Fruit fly (Drosophila melanogaster) whole organism, embryonic: ENCODE data around the gene CG17032.
A peak's percentile ranks its signal among the peaks of the same experiment; 100 is the strongest.

Source experiments
- Abd-B ChIP-seq: fragments of 200-800 bp; sonication (Bioruptor generic); optimal IDR thresholded peaks from 2 replicates; lab custom pipeline; 2018; ENCODE audit warnings: missing biosample characterization, mild to moderate bottlenecking, missing genetic modification characterization, moderate library complexity
- B-H2 ChIP-seq: fragments of 200-800 bp; sonication (Bioruptor generic); optimal IDR thresholded peaks from 2 replicates; lab custom pipeline; 2018; ENCODE audit warnings: missing biosample characterization, mild to moderate bottlenecking, missing genetic modification characterization
- BEAF-32 ChIP-seq: fragments of 200-800 bp; sonication (Bioruptor generic); optimal IDR thresholded peaks from 3 replicates; lab custom pipeline; 2017; ENCODE audit warnings: missing biosample characterization, missing genetic modification characterization, mild to moderate bottlenecking, moderate library complexity, missing genetic modification reagents
- CG10147 ChIP-seq: fragments of 200-800 bp; sonication (Bioruptor generic); optimal IDR thresholded peaks from 2 replicates; lab custom pipeline; 2019; ENCODE audit warnings: missing biosample characterization, mild to moderate bottlenecking, missing genetic modification characterization, moderate library complexity
- CG12071 ChIP-seq: fragments of 200-800 bp; sonication (Bioruptor generic); optimal IDR thresholded peaks from 3 replicates; lab custom pipeline; 2018; ENCODE audit warnings: missing biosample characterization, mild to moderate bottlenecking, missing genetic modification characterization
- CG12219 ChIP-seq: fragments of 200-800 bp; sonication (Bioruptor generic); optimal IDR thresholded peaks from 3 replicates; lab custom pipeline; 2018; ENCODE audit warnings: missing biosample characterization, mild to moderate bottlenecking, missing genetic modification characterization
- CG12391 ChIP-seq: fragments of 200-800 bp; sonication (Bioruptor generic); optimal IDR thresholded peaks from 3 replicates; lab custom pipeline; 2018; ENCODE audit warnings: missing biosample characterization, mild to moderate bottlenecking, missing genetic modification characterization, moderate library complexity
- CG14965 ChIP-seq: fragments of 200-800 bp; sonication (Bioruptor generic); optimal IDR thresholded peaks from 2 replicates; lab custom pipeline; 2016; ENCODE audit warnings: missing biosample characterization, missing genetic modification characterization, borderline replicate concordance
- CG15073 ChIP-seq: fragments of 200-800 bp; sonication (Bioruptor generic); optimal IDR thresholded peaks from 2 replicates; lab custom pipeline; 2016; ENCODE audit warnings: missing biosample characterization, missing genetic modification characterization
- CG15269 ChIP-seq: fragments of 200-800 bp; sonication (Bioruptor generic); optimal IDR thresholded peaks from 2 replicates; lab custom pipeline; 2018; ENCODE audit warnings: missing biosample characterization, mild to moderate bottlenecking, missing genetic modification characterization, moderate library complexity
- CG16813 ChIP-seq: fragments of 200-800 bp; sonication (Bioruptor generic); IDR thresholded peaks from 3 replicates; pipeline ENCODE4 v1.3.6; 2022; ENCODE audit warnings: missing biosample characterization, missing genetic modification characterization; ENCODE audit not compliant: partially characterized antibody
- CG18011 ChIP-seq: fragments of 200-800 bp; sonication (Bioruptor generic); optimal IDR thresholded peaks from 2 replicates; lab custom pipeline; 2017; ENCODE audit warnings: missing biosample characterization, missing genetic modification characterization, mild to moderate bottlenecking, moderate library complexity, missing genotype
- CG2875 ChIP-seq: fragments of 200-800 bp; sonication (Bioruptor generic); optimal IDR thresholded peaks from 2 replicates; lab custom pipeline; 2017; ENCODE audit warnings: missing biosample characterization, mild to moderate bottlenecking, missing genetic modification characterization, missing genetic modification reagents
- CG30020 ChIP-seq: fragments of 200-800 bp; optimal IDR thresholded peaks from 2 replicates; lab custom pipeline; 2019; ENCODE audit warnings: missing biosample characterization, mild to moderate bottlenecking, missing genetic modification characterization, moderate library complexity
- CG31365 ChIP-seq: fragments of 200-800 bp; sonication (Bioruptor generic); optimal IDR thresholded peaks from 2 replicates; lab custom pipeline; 2018; ENCODE audit warnings: missing biosample characterization, mild to moderate bottlenecking, missing genetic modification characterization
- CG33557 ChIP-seq: fragments of 200-800 bp; sonication (Bioruptor generic); optimal IDR thresholded peaks from 2 replicates; lab custom pipeline; 2019; ENCODE audit warnings: missing biosample characterization, mild to moderate bottlenecking, missing genetic modification characterization, moderate library complexity
- CG34376 ChIP-seq: fragments of 200-800 bp; sonication (Bioruptor generic); optimal IDR thresholded peaks from 2 replicates; lab custom pipeline; 2018; ENCODE audit warnings: missing biosample characterization, mild to moderate bottlenecking, missing genetic modification characterization
- CG9215 ChIP-seq: fragments of 200-800 bp; sonication (Bioruptor generic); IDR thresholded peaks from 2 replicates; pipeline ENCODE4 v1.3.6; 2022; ENCODE audit warnings: missing biosample characterization, missing genetic modification characterization
- CG9876 ChIP-seq: fragments of 200-800 bp; sonication (Bioruptor generic); optimal IDR thresholded peaks from 2 replicates; lab custom pipeline; 2016; ENCODE audit warnings: missing biosample characterization, missing genetic modification characterization
- Dref ChIP-seq: fragments of 200-800 bp; sonication (Bioruptor generic); IDR thresholded peaks from 2 replicates; pipeline ENCODE4 v1.3.6; 2022; ENCODE audit warnings: missing biosample characterization, missing genetic modification characterization
- Gsc ChIP-seq: fragments of 200-800 bp; sonication (Bioruptor generic); IDR thresholded peaks from 2 replicates; pipeline ENCODE4 v1.3.6; 2022; ENCODE audit warnings: missing biosample characterization, missing genetic modification characterization
- H2.0 ChIP-seq: fragments of 200-800 bp; sonication (Bioruptor generic); IDR thresholded peaks from 2 replicates; pipeline ENCODE4 v1.3.6; 2022; ENCODE audit warnings: missing biosample characterization, missing genetic modification characterization
- HLH4C ChIP-seq: fragments of 200-800 bp; sonication (Bioruptor generic); IDR thresholded peaks from 3 replicates; pipeline ENCODE4 v1.3.6; 2022; ENCODE audit warnings: missing biosample characterization, missing genetic modification characterization; ENCODE audit not compliant: partially characterized antibody
- Jarid2 ChIP-seq: fragments of 200-800 bp; sonication (Bioruptor generic); optimal IDR thresholded peaks from 3 replicates; lab custom pipeline; 2017; ENCODE audit warnings: mild to moderate bottlenecking, missing biosample characterization, missing genetic modification reagents, missing genetic modification characterization
- MTF-1 ChIP-seq: fragments of 200-800 bp; sonication (Bioruptor generic); optimal IDR thresholded peaks from 2 replicates; lab custom pipeline; 2018; ENCODE audit warnings: missing biosample characterization, mild to moderate bottlenecking, missing genetic modification characterization, borderline replicate concordance
- NK7.1 ChIP-seq: fragments of 200-800 bp; sonication (Bioruptor generic); optimal IDR thresholded peaks from 3 replicates; lab custom pipeline; 2016; ENCODE audit warnings: missing biosample characterization, missing genetic modification characterization
- Nf-YC ChIP-seq: fragments of 200-800 bp; optimal IDR thresholded peaks from 3 replicates; lab custom pipeline; 2019; ENCODE audit warnings: missing biosample characterization, mild to moderate bottlenecking, missing genetic modification characterization, moderate library complexity
- Rx ChIP-seq: fragments of 200-800 bp; sonication (Bioruptor generic); IDR thresholded peaks from 2 replicates; pipeline ENCODE4 v1.3.6; 2022; ENCODE audit warnings: missing biosample characterization, missing genetic modification characterization
- Sin3A ChIP-seq: fragments of >200 bp; optimal IDR thresholded peaks from 2 replicates; lab custom pipeline; 2018
- TFAM ChIP-seq: fragments of 200-800 bp; sonication (Bioruptor generic); optimal IDR thresholded peaks from 2 replicates; lab custom pipeline; 2017; ENCODE audit warnings: missing biosample characterization, missing genetic modification characterization, inconsistent platforms
- aop ChIP-seq: fragments of 200-800 bp; sonication (Bioruptor generic); IDR thresholded peaks from 2 replicates; pipeline ENCODE4 v1.3.6; 2022; ENCODE audit warnings: missing biosample characterization, missing genetic modification characterization
- ash1 ChIP-seq: fragments of 200-800 bp; sonication (Bioruptor generic); optimal IDR thresholded peaks from 2 replicates; lab custom pipeline; 2018; ENCODE audit warnings: missing biosample characterization, mild to moderate bottlenecking, missing genetic modification characterization
- bowl ChIP-seq: fragments of 200-800 bp; sonication (Bioruptor generic); IDR thresholded peaks from 2 replicates; pipeline ENCODE4 v1.3.6; 2022; ENCODE audit warnings: missing biosample characterization, missing genetic modification characterization
- br ChIP-seq: fragments of >200 bp; optimal IDR thresholded peaks from 2 replicates; lab custom pipeline; 2017
- chif ChIP-seq, 2 experiments: fragments of 200-800 bp; sonication (Bioruptor generic); optimal IDR thresholded peaks; 3 replicates each; lab custom pipeline; 2016; ENCODE audit warnings: missing biosample characterization in 2 of 2, missing genetic modification characterization in 2 of 2
- dati ChIP-seq: fragments of 200-800 bp; sonication (Bioruptor generic); IDR thresholded peaks from 2 replicates; pipeline ENCODE4 v1.3.6; 2022; ENCODE audit warnings: missing biosample characterization, missing genetic modification characterization
- dmrt99B ChIP-seq: fragments of 200-800 bp; sonication (Bioruptor generic); optimal IDR thresholded peaks from 2 replicates; lab custom pipeline; 2018; ENCODE audit warnings: missing biosample characterization, mild to moderate bottlenecking, missing genetic modification characterization, moderate library complexity
- eyg ChIP-seq: fragments of 200-800 bp; sonication (Bioruptor generic); optimal IDR thresholded peaks from 3 replicates; lab custom pipeline; 2016; ENCODE audit warnings: missing biosample characterization, missing genetic modification characterization
- ham ChIP-seq: fragments of 200-800 bp; sonication (Bioruptor generic); IDR thresholded peaks from 2 replicates; pipeline ENCODE4 v1.3.6; 2022; ENCODE audit warnings: missing biosample characterization, missing genetic modification characterization
- her ChIP-seq: fragments of 200-800 bp; sonication (Bioruptor generic); optimal IDR thresholded peaks from 2 replicates; lab custom pipeline; 2016; ENCODE audit warnings: missing biosample characterization, missing genetic modification characterization
- kah ChIP-seq: fragments of 200-800 bp; sonication (Bioruptor generic); optimal IDR thresholded peaks from 2 replicates; lab custom pipeline; 2018; ENCODE audit warnings: missing biosample characterization, mild to moderate bottlenecking, missing genetic modification characterization
- ken ChIP-seq: fragments of 200-800 bp; sonication (Bioruptor generic); IDR thresholded peaks from 3 replicates; pipeline ENCODE4 v1.3.6; 2022; ENCODE audit warnings: missing biosample characterization, missing genetic modification characterization
- mld ChIP-seq: fragments of 200-800 bp; sonication (Bioruptor generic); IDR thresholded peaks from 3 replicates; pipeline ENCODE4 v1.3.6; 2022; ENCODE audit warnings: missing biosample characterization, missing genetic modification characterization; ENCODE audit not compliant: partially characterized antibody
- org-1 ChIP-seq: fragments of 200-800 bp; sonication (Bioruptor generic); optimal IDR thresholded peaks from 2 replicates; lab custom pipeline; 2017; ENCODE audit warnings: missing biosample characterization, missing genetic modification characterization
- pzg ChIP-seq: fragments of 200-800 bp; sonication (Bioruptor generic); optimal IDR thresholded peaks from 3 replicates; lab custom pipeline; 2018; ENCODE audit warnings: missing biosample characterization, mild to moderate bottlenecking, missing genetic modification characterization, moderate library complexity
- sc ChIP-seq, 3 experiments: fragments of >200 bp in 2 of 3; fragments of 200-800 bp in 1 of 3; sonication (Bioruptor generic) in 1 of 3; optimal IDR thresholded peaks; 2 replicates in 2 of 3; 3 replicates in 1 of 3; lab custom pipeline; 2017; ENCODE audit warnings: mild to moderate bottlenecking in 1 of 3, missing biosample characterization in 1 of 3, missing genetic modification characterization in 1 of 3, missing genetic modification reagents in 1 of 3
- stc ChIP-seq: fragments of 200-800 bp; sonication (Bioruptor generic); IDR thresholded peaks from 2 replicates; pipeline ENCODE4 v1.3.6; 2022; ENCODE audit warnings: missing biosample characterization, missing genetic modification characterization
- yki ChIP-seq: fragments of >200 bp; optimal IDR thresholded peaks from 3 replicates; lab custom pipeline; 2018
- zen2 ChIP-seq: fragments of 200-800 bp; sonication (Bioruptor generic); IDR thresholded peaks from 3 replicates; pipeline ENCODE4 v1.3.6; 2022; ENCODE audit warnings: missing biosample characterization, missing genetic modification characterization; ENCODE audit not compliant: partially characterized antibody

Gene CG17032

dm6 chr3L:15924811-15925437 is 33.7 kb upstream of the CG17032 start, which contains the start of gene sff (continued):
- TF ChIP-seq CG2875 (GFP tag; lab: Kevin White, UChicago) = peak; percentile 72
- TF ChIP-seq CG12071 = peak; percentile 86
- no peak for TF ChIP-seq yki (lab: Kevin White, UChicago)
- no peak for TF ChIP-seq HLH4C (GFP tag; lab: Robert Waterston, UW)
- no peak for TF ChIP-seq CG15073 (GFP tag; lab: Kevin White, UChicago)
- no peak for TF ChIP-seq CG14965
- TF ChIP-seq CG31365 (tag; lab: Kevin White, UChicago) = peak; percentile 47
- peak; percentile 89 for TF ChIP-seq CG33557 (GFP tag; lab: Kevin White, UChicago)
- TF ChIP-seq CG15269 = peak; percentile 88
- TF ChIP-seq dmrt99B = peak; percentile 84
- no peak for TF ChIP-seq mld (GFP tag; lab: Robert Waterston, UW)
- TF ChIP-seq TFAM = peak; percentile 13
- peak; percentile 80 for TF ChIP-seq CG34376 (GFP tag; lab: Kevin White, UChicago)
- no peak for TF ChIP-seq sc (optimal IDR thresholded peaks at IDR 0.05; lab: Kevin White, UChicago)
- peak; percentile 85 for TF ChIP-seq sc (GFP tag; optimal IDR thresholded peaks at IDR 0.05; lab: Kevin White, UChicago)
- TF ChIP-seq zen2 (GFP tag; lab: Robert Waterston, UW) = no peak; the same call in 2 of the 3 replicates
- TF ChIP-seq CG16813 (GFP tag; lab: Robert Waterston, UW) = peak; percentile 27; the same call in 1 of the 3 replicates
- TF ChIP-seq org-1 (GFP tag; lab: Kevin White, UChicago) = peak; percentile 77
- peak; percentile 61 for TF ChIP-seq CG18011
- peak; percentile 85 for TF ChIP-seq stc
- peak; percentile 61 for TF ChIP-seq BEAF-32
- TF ChIP-seq Abd-B (GFP tag; lab: Kevin White, UChicago) = peak; percentile 89
- peak; percentile 91 for TF ChIP-seq ken (GFP tag; lab: Robert Waterston, UW)
- TF ChIP-seq H2.0 (GFP tag; lab: Robert Waterston, UW) = peak; percentile 76
- peak; percentile 87 for TF ChIP-seq Rx (GFP tag; lab: Robert Waterston, UW)
- TF ChIP-seq eyg (GFP tag; lab: Kevin White, UChicago) = peak; percentile 43
- no peak for TF ChIP-seq ash1 (GFP tag; lab: Kevin White, UChicago)
- peak; percentile 56 for TF ChIP-seq her (GFP tag; lab: Kevin White, UChicago)
- TF ChIP-seq CG10147 (GFP tag; lab: Kevin White, UChicago) = peak; percentile 83
- no peak for TF ChIP-seq NK7.1 (GFP tag; lab: Kevin White, UChicago)
- peak; percentile 75 for TF ChIP-seq CG30020 (tag; lab: Kevin White, UChicago)
- TF ChIP-seq CG9876 (GFP tag; lab: Kevin White, UChicago) = peak; percentile 53
- peak; percentile 36 for TF ChIP-seq pzg (GFP tag; lab: Kevin White, UChicago)
- TF ChIP-seq CG9215 (GFP tag; lab: Robert Waterston, UW) = peak; percentile 85
- peak; percentile 84 for TF ChIP-seq B-H2
- peak in 1 of 2 experiments; percentile 81 for TF ChIP-seq chif (GFP tag; optimal IDR thresholded peaks at IDR 0.05; lab: Kevin White, UChicago)
- peak; percentile 78 for TF ChIP-seq kah
- peak; percentile 83 for TF ChIP-seq aop
- peak; percentile 64 for TF ChIP-seq Dref (GFP tag; lab: Robert Waterston, UW)
- no peak for TF ChIP-seq br (lab: Kevin White, UChicago)
- peak; percentile 51; the same call in 1 of the 2 replicates for TF ChIP-seq dati (GFP tag; lab: Robert Waterston, UW)
- no peak for TF ChIP-seq ham (GFP tag; lab: Robert Waterston, UW)
- peak; percentile 80 for TF ChIP-seq Nf-YC (tag; lab: Kevin White, UChicago)
- TF ChIP-seq CG12219 (GFP tag; lab: Kevin White, UChicago) = peak; percentile 84
- TF ChIP-seq bowl = 0 out of 2 replicates have a peak, but pooled peaks have one; percentile 51
- peak; percentile 87 for TF ChIP-seq MTF-1 (GFP tag; lab: Kevin White, UChicago)
- TF ChIP-seq Gsc (GFP tag; lab: Robert Waterston, UW) = peak; percentile 79
- peak; percentile 58 for TF ChIP-seq Jarid2
- no peak for TF ChIP-seq Sin3A (lab: Kevin White, UChicago)
- TF ChIP-seq CG12391 (tag; lab: Kevin White, UChicago) = peak; percentile 92
